Comparison of ENCODE assay signal across 2 worm cellular contexts in genomic region chrIV:5082900-5083530, ce11.
TF ChIP-seq lines count a peak whose summit lies in the region.

Gene pygo-1, plus strand, starts transcription at chrIV:5083303.

TF ChIP-seq in whole organism, L2 larva, 48 proteins besides CTCF, POLR2A, EP300 and RAD21 (continued from another document):
- TF ChIP-seq nhr-11 (tag; optimal IDR thresholded peaks at IDR 0.05; lab: Kevin White, UChicago) (no peak), blmp-1 (tag; optimal IDR thresholded peaks at IDR 0.05; lab: Kevin White, UChicago; ENCODE audit: insufficient read depth) (peak; percentile 45), F13H6.1 (tag; optimal IDR thresholded peaks at IDR 0.05; lab: Kevin White, UChicago) (peak; percentile 6), lsy-2 (tag; optimal IDR thresholded peaks at IDR 0.05; lab: Kevin White, UChicago) (no peak), unc-55 (GFP tag; optimal IDR thresholded peaks at IDR 0.05; lab: Kevin White, UChicago) (no peak), snpc-4 (tag; optimal IDR thresholded peaks at IDR 0.05; lab: Kevin White, UChicago) (no peak), lin-39 (tag; optimal IDR thresholded peaks at IDR 0.05; lab: Kevin White, UChicago) (no peak), mab-5 (tag; optimal IDR thresholded peaks at IDR 0.05; lab: Kevin White, UChicago) (no peak), C34F6.9 (tag; optimal IDR thresholded peaks at IDR 0.05; lab: Kevin White, UChicago) (no peak), egl-27 (tag; optimal IDR thresholded peaks at IDR 0.05; lab: Kevin White, UChicago) (no peak)

TF ChIP-seq in whole organism, L4 larva, 104 proteins besides CTCF, POLR2A, EP300 and RAD21 (continued from another document):
- TF ChIP-seq dmd-8 (GFP tag; IDR thresholded peaks at IDR 0.05; lab: Robert Waterston, UW): 0 out of 2 replicates have a peak, but pooled peaks have one; percentile 38
- no peak for TF ChIP-seq rbr-2 (tag; optimal IDR thresholded peaks at IDR 0.05; lab: Kevin White, UChicago)
- TF ChIP-seq dmd-6 (GFP tag; IDR thresholded peaks at IDR 0.05; lab: Robert Waterston, UW): peak; percentile 39
- no peak for TF ChIP-seq fos-1 (tag; optimal IDR thresholded peaks at IDR 0.05; lab: Kevin White, UChicago)
- no peak for TF ChIP-seq lin-1 (GFP tag; IDR thresholded peaks at IDR 0.05; lab: Robert Waterston, UW)
- no peak for TF ChIP-seq F10B5.3 (tag; optimal IDR thresholded peaks at IDR 0.05; lab: Kevin White, UChicago)
- peak; percentile 63; the same call in 1 of the 2 replicates for TF ChIP-seq php-3 (GFP tag; IDR thresholded peaks at IDR 0.05; lab: Robert Waterston, UW)
- no peak for TF ChIP-seq daf-12 (tag; optimal IDR thresholded peaks at IDR 0.05; lab: Kevin White, UChicago)
- TF ChIP-seq zfp-3 (GFP tag; conservative IDR thresholded peaks at IDR 0.05; lab: Robert Waterston, UW): no peak
- no peak for TF ChIP-seq zag-1 (tag; optimal IDR thresholded peaks at IDR 0.05; lab: Kevin White, UChicago)
- no peak for TF ChIP-seq daf-16 (GFP tag; optimal IDR thresholded peaks at IDR 0.05; lab: Kevin White, UChicago)
- peak; percentile 70 for TF ChIP-seq daf-16 (tag; optimal IDR thresholded peaks at IDR 0.05; lab: Kevin White, UChicago)
